Worm (Caenorhabditis elegans) whole organism, young adult: ENCODE measurements around the gene ZC373.2.

Source experiments
- B0019.2 ChIP-seq: fragments of 200-800 bp; sonication (Bioruptor generic); conservative IDR thresholded peaks from 2 replicates; pipeline ENCODE4 v1.3.6; 2022; ENCODE audit warnings: missing genetic modification reagents, missing genetic modification characterization, missing compliant biosample characterization
- B0261.1 ChIP-seq: sonication (generic microtip); optimal IDR thresholded peaks from 2 replicates; lab custom pipeline; 2016; ENCODE audit warnings: mild to moderate bottlenecking, missing genetic modification characterization, moderate library complexity, missing compliant biosample characterization
- B0336.3 ChIP-seq: fragments of 200-800 bp; sonication (Bioruptor generic); IDR thresholded peaks from 2 replicates; pipeline ENCODE4 v1.3.6; 2022; ENCODE audit warnings: missing genetic modification characterization, missing compliant biosample characterization
- C06A6.2 ChIP-seq: fragments of 200-800 bp; sonication (Bioruptor generic); conservative IDR thresholded peaks from 2 replicates; pipeline ENCODE4 v1.3.6; 2022; ENCODE audit warnings: missing genetic modification characterization, missing compliant biosample characterization
- F10E7.11 ChIP-seq: sonication (generic microtip); optimal IDR thresholded peaks from 2 replicates; lab custom pipeline; 2017; ENCODE audit warnings: mild to moderate bottlenecking, missing genetic modification characterization, moderate library complexity, missing compliant biosample characterization
- F22D6.2 ChIP-seq: sonication (generic microtip); optimal IDR thresholded peaks from 2 replicates; lab custom pipeline; 2016; ENCODE audit warnings: mild to moderate bottlenecking, missing genetic modification characterization, missing compliant biosample characterization
- F37B4.10 ChIP-seq: fragments of 200-800 bp; sonication (Bioruptor generic); IDR thresholded peaks from 2 replicates; pipeline ENCODE4 v1.3.6; 2022; ENCODE audit warnings: missing genetic modification characterization, missing compliant biosample characterization
- F39B2.1 ChIP-seq: fragments of 200-800 bp; sonication (Bioruptor generic); IDR thresholded peaks from 2 replicates; pipeline ENCODE4 v1.3.6; 2022; ENCODE audit warnings: missing genetic modification reagents, missing genetic modification characterization, missing compliant biosample characterization
- F57A8.1 ChIP-seq: fragments of 200-800 bp; sonication (Bioruptor generic); optimal IDR thresholded peaks from 2 replicates; lab custom pipeline; 2018; ENCODE audit warnings: mild to moderate bottlenecking, missing genetic modification characterization, moderate library complexity, missing compliant biosample characterization
- F57C9.4 ChIP-seq: sonication (generic microtip); optimal IDR thresholded peaks from 2 replicates; lab custom pipeline; 2017; ENCODE audit warnings: mild to moderate bottlenecking, missing genetic modification characterization, missing compliant biosample characterization
- T26A5.8 ChIP-seq: sonication (generic microtip); optimal IDR thresholded peaks from 2 replicates; lab custom pipeline; 2016; ENCODE audit warnings: missing genetic modification characterization, missing compliant biosample characterization
- Y53G8AR.9 ChIP-seq: fragments of 200-800 bp; sonication (Bioruptor generic); conservative IDR thresholded peaks from 2 replicates; pipeline ENCODE4 v1.3.6; 2022; ENCODE audit warnings: missing genetic modification reagents, missing genetic modification characterization, missing compliant biosample characterization
- Y56A3A.18 ChIP-seq: fragments of 200-800 bp; sonication (Bioruptor generic); IDR thresholded peaks from 2 replicates; pipeline ENCODE4 v1.3.6; 2022; ENCODE audit warnings: missing genetic modification reagents, missing genetic modification characterization, missing compliant biosample characterization
- Y67H2A.10 ChIP-seq: fragments of 200-800 bp; sonication (Bioruptor generic); conservative IDR thresholded peaks from 2 replicates; pipeline ENCODE4 v1.3.6; 2022; ENCODE audit warnings: missing genetic modification reagents, missing genetic modification characterization, missing compliant biosample characterization
- Y79H2A.3 ChIP-seq: fragments of 200-800 bp; sonication (Bioruptor generic); conservative IDR thresholded peaks from 2 replicates; pipeline ENCODE4 v1.3.6; 2022; ENCODE audit warnings: missing genetic modification reagents, missing genetic modification characterization, missing compliant biosample characterization
- atf-7 ChIP-seq: sonication (generic microtip); optimal IDR thresholded peaks from 2 replicates; lab custom pipeline; 2017; ENCODE audit warnings: mild to moderate bottlenecking, missing genetic modification characterization, missing compliant biosample characterization
- athp-1 ChIP-seq: sonication (generic microtip); optimal IDR thresholded peaks from 2 replicates; lab custom pipeline; 2017; ENCODE audit warnings: mild to moderate bottlenecking, missing genetic modification characterization, missing compliant biosample characterization
- attf-5 ChIP-seq: fragments of 200-800 bp; sonication (Bioruptor generic); optimal IDR thresholded peaks from 2 replicates; lab custom pipeline; 2018; ENCODE audit warnings: mild to moderate bottlenecking, missing genetic modification characterization, missing compliant biosample characterization
- bed-1 ChIP-seq: fragments of 200-800 bp; sonication (Bioruptor generic); IDR thresholded peaks from 2 replicates; pipeline ENCODE4 v1.3.6; 2022; ENCODE audit warnings: missing genetic modification reagents, missing genetic modification characterization, missing compliant biosample characterization
- ccch-3 ChIP-seq: fragments of 200-800 bp; sonication (Bioruptor generic); optimal IDR thresholded peaks from 2 replicates; lab custom pipeline; 2018; ENCODE audit warnings: mild to moderate bottlenecking, missing genetic modification characterization, missing compliant biosample characterization
- cebp-1 ChIP-seq, 2 experiments: fragments of 200-800 bp in 1 of 2; sonication (Bioruptor generic) in 1 of 2; sonication (generic microtip) in 1 of 2; IDR thresholded peaks in 1 of 2; optimal IDR thresholded peaks in 1 of 2; 2 replicates each; pipeline versions ENCODE4 v1.3.6 to Lab custom; 2017 to 2022; ENCODE audit warnings: missing compliant biosample characterization in 2 of 2, missing genetic modification characterization in 2 of 2, mild to moderate bottlenecking in 1 of 2, missing genetic modification reagents in 1 of 2, moderate library complexity in 1 of 2
- cebp-2 ChIP-seq: fragments of 200-800 bp; sonication (Bioruptor generic); IDR thresholded peaks from 2 replicates; pipeline ENCODE4 v1.3.6; 2022; ENCODE audit warnings: missing genetic modification characterization, missing compliant biosample characterization
- ceh-100 ChIP-seq: fragments of 200-800 bp; sonication (Bioruptor generic); IDR thresholded peaks from 2 replicates; pipeline ENCODE4 v1.3.6; 2022; ENCODE audit warnings: missing genetic modification reagents, missing genetic modification characterization, missing compliant biosample characterization
- ceh-27 ChIP-seq: fragments of 200-800 bp; sonication (Bioruptor generic); optimal IDR thresholded peaks from 2 replicates; lab custom pipeline; 2018; ENCODE audit warnings: mild to moderate bottlenecking, missing genetic modification characterization, moderate library complexity, missing compliant biosample characterization
- die-1 ChIP-seq: sonication (generic microtip); optimal IDR thresholded peaks from 2 replicates; lab custom pipeline; 2016; ENCODE audit warnings: missing genotype, mild to moderate bottlenecking, missing genetic modification characterization, missing compliant biosample characterization
- dox-1 ChIP-seq: fragments of 200-800 bp; sonication (Bioruptor generic); IDR thresholded peaks from 2 replicates; pipeline ENCODE4 v1.3.6; 2022; ENCODE audit warnings: missing genetic modification reagents, missing genetic modification characterization, missing compliant biosample characterization
- dpff-1 ChIP-seq: sonication (generic microtip); optimal IDR thresholded peaks from 2 replicates; lab custom pipeline; 2017; ENCODE audit warnings: mild to moderate bottlenecking, missing genetic modification characterization, missing compliant biosample characterization
- dpl-1 ChIP-seq: fragments of 150-350 bp; optimal IDR thresholded peaks from 2 replicates; lab custom pipeline; 2014; ENCODE audit warnings: missing biosample characterization, missing genetic modification reagents, missing genetic modification characterization
- efl-1 ChIP-seq: fragments of 150-350 bp; optimal IDR thresholded peaks from 2 replicates; lab custom pipeline; 2014; ENCODE audit warnings: missing biosample characterization, missing genetic modification reagents, missing genetic modification characterization
- egrh-3 ChIP-seq: fragments of 200-800 bp; sonication (Bioruptor generic); IDR thresholded peaks from 2 replicates; pipeline ENCODE4 v1.3.6; 2022; ENCODE audit warnings: missing genetic modification reagents, missing genetic modification characterization, missing compliant biosample characterization
- let-607 ChIP-seq, 2 experiments: fragments of 200-800 bp in 1 of 2; sonication (Bioruptor generic) in 1 of 2; sonication (generic microtip) in 1 of 2; optimal IDR thresholded peaks; 2 replicates each; lab custom pipeline; 2016 to 2018; ENCODE audit warnings: mild to moderate bottlenecking in 2 of 2, missing compliant biosample characterization in 2 of 2, missing genetic modification characterization in 2 of 2, moderate library complexity in 2 of 2, missing genotype in 1 of 2
- lin-26 ChIP-seq: fragments of 200-800 bp; sonication (Bioruptor generic); IDR thresholded peaks from 2 replicates; pipeline ENCODE4 v1.3.6; 2022; ENCODE audit warnings: missing genetic modification reagents, missing genetic modification characterization, missing compliant biosample characterization
- lin-40 ChIP-seq: sonication (generic microtip); optimal IDR thresholded peaks from 2 replicates; lab custom pipeline; 2016; ENCODE audit warnings: missing genetic modification characterization, mild to moderate bottlenecking, missing compliant biosample characterization, missing genotype, missing genetic modification reagents
- lir-1 ChIP-seq: fragments of 200-800 bp; sonication (Bioruptor generic); conservative IDR thresholded peaks from 2 replicates; pipeline ENCODE4 v1.3.6; 2022; ENCODE audit warnings: missing genetic modification reagents, missing genetic modification characterization, missing compliant biosample characterization
- lsy-27 ChIP-seq: sonication (generic microtip); optimal IDR thresholded peaks from 2 replicates; lab custom pipeline; 2017; ENCODE audit warnings: missing genetic modification characterization, mild to moderate bottlenecking, missing compliant biosample characterization, antibody characterized with exemption, missing genotype, borderline replicate concordance; ENCODE audit not compliant: insufficient read depth
- mes-4 ChIP-seq: sonication (generic microtip); optimal IDR thresholded peaks from 2 replicates; lab custom pipeline; 2016; ENCODE audit warnings: missing genotype, missing genetic modification characterization, missing compliant biosample characterization
- mxl-1 ChIP-seq: sonication (generic microtip); optimal IDR thresholded peaks from 2 replicates; lab custom pipeline; 2016; ENCODE audit warnings: missing genetic modification characterization, missing compliant biosample characterization
- nhr-120 ChIP-seq: fragments of 200-800 bp; sonication (Bioruptor generic); IDR thresholded peaks from 2 replicates; pipeline ENCODE4 v1.3.6; 2022; ENCODE audit warnings: missing genetic modification characterization, missing compliant biosample characterization
- nhr-27 ChIP-seq: fragments of 200-800 bp; sonication (Bioruptor generic); optimal IDR thresholded peaks from 2 replicates; lab custom pipeline; 2018; ENCODE audit warnings: mild to moderate bottlenecking, missing genetic modification characterization, moderate library complexity, missing compliant biosample characterization
- nhr-80 ChIP-seq: sonication (generic microtip); optimal IDR thresholded peaks from 2 replicates; lab custom pipeline; 2016; ENCODE audit warnings: missing genetic modification characterization, missing compliant biosample characterization
- pbrm-1 ChIP-seq: fragments of 200-800 bp; sonication (Bioruptor generic); IDR thresholded peaks from 2 replicates; pipeline ENCODE4 v1.3.6; 2022; ENCODE audit warnings: missing genetic modification reagents, missing genetic modification characterization, missing compliant biosample characterization
- rec-8 ChIP-seq, 2 experiments: sonication (generic microtip); optimal IDR thresholded peaks; 2 replicates each; lab custom pipeline; 2016; ENCODE audit warnings: mild to moderate bottlenecking in 2 of 2, missing genetic modification characterization in 2 of 2, missing genetic modification reagents in 2 of 2, missing genotype in 2 of 2, missing biosample characterization in 1 of 2, missing compliant biosample characterization in 1 of 2, moderate library complexity in 1 of 2
- snpc-1.1 ChIP-seq: sonication (generic microtip); optimal IDR thresholded peaks from 2 replicates; lab custom pipeline; 2017; ENCODE audit warnings: missing genetic modification characterization, mild to moderate bottlenecking, missing compliant biosample characterization, antibody characterized with exemption, moderate library complexity, missing genotype, missing genetic modification reagents; ENCODE audit not compliant: insufficient read depth
- snpc-3.4 ChIP-seq: sonication (generic microtip); optimal IDR thresholded peaks from 2 replicates; lab custom pipeline; 2017; ENCODE audit warnings: missing genetic modification characterization, mild to moderate bottlenecking, missing compliant biosample characterization, antibody characterized with exemption, moderate library complexity, missing genotype, missing genetic modification reagents
- unc-130 ChIP-seq: sonication (generic microtip); optimal IDR thresholded peaks from 2 replicates; lab custom pipeline; 2016; ENCODE audit warnings: missing genetic modification reagents, missing genetic modification characterization, missing compliant biosample characterization
- unc-62 ChIP-seq: fragments of 150-350 bp; optimal IDR thresholded peaks from 2 replicates; lab custom pipeline; 2014; ENCODE audit warnings: missing biosample characterization, missing genetic modification reagents, missing genetic modification characterization
- ztf-28 ChIP-seq: fragments of 200-800 bp; sonication (Bioruptor generic); IDR thresholded peaks from 2 replicates; pipeline ENCODE4 v1.3.6; 2022; ENCODE audit warnings: missing genetic modification reagents, missing genetic modification characterization, missing compliant biosample characterization

Gene ZC373.2

DNA sequence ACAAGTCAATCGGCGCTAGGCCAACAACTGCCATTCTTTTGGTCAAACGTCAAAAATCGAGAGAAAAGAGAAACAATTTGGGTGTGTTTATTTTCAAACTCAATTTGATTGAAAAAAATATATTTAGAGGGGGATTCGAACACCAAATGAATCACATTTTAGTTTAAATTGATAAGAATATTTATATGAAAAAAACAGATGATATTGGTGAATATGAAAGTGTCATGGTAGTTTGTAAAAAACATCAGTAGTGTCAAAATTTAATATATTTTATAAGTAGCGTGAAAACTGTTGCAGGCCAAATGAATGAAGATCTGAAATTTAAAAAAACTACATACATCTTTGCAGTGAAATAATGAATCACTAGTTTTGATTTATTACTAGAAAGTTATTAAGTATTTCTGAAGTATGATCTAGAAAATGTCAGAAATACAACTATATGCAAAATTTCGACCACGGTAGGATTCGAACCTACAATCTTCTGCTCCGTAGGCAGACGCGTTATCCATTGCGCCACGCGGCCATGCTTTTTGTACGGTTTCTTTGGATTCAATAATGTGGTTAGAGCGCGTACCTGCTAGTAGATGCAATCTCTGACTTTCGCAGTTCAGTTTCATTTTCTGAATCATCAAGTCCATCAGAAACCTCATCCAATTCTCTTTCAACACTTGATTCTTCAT lies 40.1 kb downstream of the ZC373.2 start, which contains the start of gene F19C6.4 (continued):
- TF ChIP-seq dpff-1 (tag; lab: Kevin White, UChicago) (no peak), nhr-27 (tag; lab: Kevin White, UChicago) (no peak), lin-26 (GFP tag; lab: Robert Waterston, UW) (peak; percentile 78), B0019.2 (GFP tag; lab: Robert Waterston, UW) (no peak), nhr-120 (GFP tag; lab: Robert Waterston, UW) (no peak), ztf-28 (GFP tag; lab: Robert Waterston, UW) (0 out of 2 replicates have a peak, but pooled peaks have one; percentile 45), ceh-27 (GFP tag; lab: Kevin White, UChicago) (no peak), Y79H2A.3 (GFP tag; lab: Robert Waterston, UW) (no peak), F39B2.1 (GFP tag; lab: Robert Waterston, UW) (0 out of 2 replicates have a peak, but pooled peaks have one; percentile 48), F37B4.10 (no peak), T26A5.8 (tag; lab: Kevin White, UChicago) (no peak), attf-5 (GFP tag; lab: Kevin White, UChicago) (no peak), lin-40 (tag; lab: Kevin White, UChicago) (no peak), ccch-3 (no peak), Y56A3A.18 (GFP tag; lab: Robert Waterston, UW) (peak; percentile 79), unc-62 (no peak), bed-1 (GFP tag; lab: Robert Waterston, UW) (no peak), F57A8.1 (no peak), atf-7 (tag; lab: Kevin White, UChicago) (no peak), F57C9.4 (tag; lab: Kevin White, UChicago) (no peak), nhr-80 (tag; lab: Kevin White, UChicago) (peak; percentile 11), snpc-1.1 (tag; lab: Kevin White, UChicago) (no peak), mes-4 (tag; lab: Kevin White, UChicago) (no peak), dox-1 (GFP tag; lab: Robert Waterston, UW) (no peak; the same call in 1 of the 2 replicates), pbrm-1 (GFP tag; lab: Robert Waterston, UW) (peak; percentile 75; the same call in 1 of the 2 replicates), egrh-3 (GFP tag; lab: Robert Waterston, UW) (no peak), cebp-1 (GFP tag; IDR thresholded peaks at IDR 0.05; lab: Robert Waterston, UW) (no peak), cebp-1 (tag; optimal IDR thresholded peaks at IDR 0.05; lab: Kevin White, UChicago) (no peak), snpc-3.4 (tag; lab: Kevin White, UChicago) (peak; percentile 37), lir-1 (no peak), B0336.3 (GFP tag; lab: Robert Waterston, UW) (no peak), ceh-100 (GFP tag; lab: Robert Waterston, UW) (no peak), athp-1 (no peak), C06A6.2 (no peak), let-607 (tag; optimal IDR thresholded peaks at IDR 0.05; lab: Kevin White, UChicago) (no peak), efl-1 (GFP tag; lab: Kevin White, UChicago) (no peak), rec-8 (tag; optimal IDR thresholded peaks at IDR 0.05; lab: Kevin White, UChicago) (peak in 1 of 2 experiments; percentile 65), F10E7.11 (tag; lab: Kevin White, UChicago) (no peak), dpl-1 (GFP tag; lab: Kevin White, UChicago) (no peak), die-1 (tag; lab: Kevin White, UChicago) (no peak), B0261.1 (tag; lab: Kevin White, UChicago) (peak; percentile 82), lsy-27 (tag; lab: Kevin White, UChicago) (no peak), mxl-1 (tag; lab: Kevin White, UChicago) (no peak), unc-130 (GFP tag; lab: Kevin White, UChicago) (peak; percentile 43), Y67H2A.10 (GFP tag; lab: Robert Waterston, UW) (no peak), F22D6.2 (no peak), cebp-2 (GFP tag; lab: Robert Waterston, UW) (no peak), Y53G8AR.9 (GFP tag; lab: Robert Waterston, UW) (no peak)
